Worm (Caenorhabditis elegans) whole organism, L1 larva: ENCODE data around the gene ufd-1.

Experiments
- aha-1 ChIP-seq: fragments of 150-350 bp; optimal IDR thresholded peaks from 2 replicates; lab custom pipeline; 2014; ENCODE audit warnings: missing biosample characterization, missing genetic modification characterization
- ces-1 ChIP-seq: fragments of 150-350 bp; optimal IDR thresholded peaks from 2 replicates; lab custom pipeline; 2014; ENCODE audit warnings: missing biosample characterization, missing genetic modification reagents, missing genetic modification characterization
- elt-2 ChIP-seq: sonication (generic microtip); optimal IDR thresholded peaks from 2 replicates; lab custom pipeline; 2016; ENCODE audit warnings: missing genetic modification characterization, mild to moderate bottlenecking, inconsistent platforms, missing compliant biosample characterization, missing genetic modification reagents
- hlh-17 ChIP-seq: fragments of 200-800 bp; sonication (Bioruptor generic); optimal IDR thresholded peaks from 2 replicates; lab custom pipeline; 2018; ENCODE audit warnings: missing genetic modification characterization, mild to moderate bottlenecking, missing compliant biosample characterization, moderate library complexity, borderline replicate concordance
- irx-1 ChIP-seq: sonication (generic microtip); optimal IDR thresholded peaks from 2 replicates; lab custom pipeline; 2016; ENCODE audit warnings: missing genetic modification characterization, missing compliant biosample characterization
- nhr-76 ChIP-seq: sonication (generic microtip); optimal IDR thresholded peaks from 2 replicates; lab custom pipeline; 2017; ENCODE audit warnings: missing biosample characterization, missing genetic modification characterization
- skn-1 ChIP-seq: fragments of 150-350 bp; optimal IDR thresholded peaks from 2 replicates; lab custom pipeline; 2014; ENCODE audit warnings: missing biosample characterization, missing genetic modification characterization
- snpc-4 ChIP-seq: fragments of 150-350 bp; optimal IDR thresholded peaks from 2 replicates; lab custom pipeline; 2014; ENCODE audit warnings: missing biosample characterization, missing genetic modification characterization
- unc-62 ChIP-seq: fragments of 150-350 bp; optimal IDR thresholded peaks from 2 replicates; lab custom pipeline; 2014; ENCODE audit warnings: missing biosample characterization, missing genetic modification reagents, missing genetic modification characterization

- no peak for TF ChIP-seq elt-2
- no peak for TF ChIP-seq irx-1
- no peak for TF ChIP-seq unc-62 (GFP tag; lab: Kevin White, UChicago)
- TF ChIP-seq aha-1 (tag; lab: Kevin White, UChicago) = no peak
- no peak for TF ChIP-seq snpc-4
- no peak for TF ChIP-seq nhr-76
- no peak for TF ChIP-seq skn-1 (tag; lab: Kevin White, UChicago)
- no peak for TF ChIP-seq hlh-17 (GFP tag; lab: Kevin White, UChicago)
- TF ChIP-seq ces-1 = no peak
Measured at ce11 chrIV:12304750-12305149, 25.9 kb downstream of the ufd-1 start.
